Worm (Caenorhabditis elegans) whole organism, L4 larva: ENCODE data around the gene aldo-2.

Experiments
- D1046.2 ChIP-seq: fragments of 200-800 bp; sonication (Bioruptor generic); IDR thresholded peaks from 2 replicates; pipeline ENCODE4 v1.3.6; 2022; ENCODE audit warnings: missing genetic modification characterization, missing compliant biosample characterization
- F10B5.3 ChIP-seq: sonication (generic microtip); optimal IDR thresholded peaks from 2 replicates; lab custom pipeline; 2016; ENCODE audit warnings: mild to moderate bottlenecking, missing genetic modification characterization, missing compliant biosample characterization
- F26F4.8 ChIP-seq: fragments of 200-800 bp; sonication (Bioruptor generic); conservative IDR thresholded peaks from 2 replicates; pipeline ENCODE4 v1.3.6; 2022; ENCODE audit warnings: missing genetic modification characterization, missing compliant biosample characterization
- F37D6.2 ChIP-seq: sonication (generic microtip); optimal IDR thresholded peaks from 2 replicates; lab custom pipeline; 2016; ENCODE audit warnings: mild to moderate bottlenecking, missing genetic modification characterization, missing compliant biosample characterization
- F44E2.7 ChIP-seq: fragments of 200-800 bp; sonication (Bioruptor generic); IDR thresholded peaks from 2 replicates; pipeline ENCODE4 v2.1.2; 2022; ENCODE audit warnings: missing genetic modification characterization, missing compliant biosample characterization
- R02D3.7 ChIP-seq: fragments of 150-350 bp; sonication (generic microtip); optimal IDR thresholded peaks from 3 replicates; lab custom pipeline; 2014; ENCODE audit warnings: missing biosample characterization, missing genetic modification characterization
- T26A8.4 ChIP-seq: fragments of 200-800 bp; sonication (Bioruptor generic); IDR thresholded peaks from 2 replicates; pipeline ENCODE4 v1.3.6; 2022; ENCODE audit warnings: missing genetic modification characterization, missing compliant biosample characterization
- Y75B8A.6 ChIP-seq: fragments of 200-800 bp; sonication (Bioruptor generic); IDR thresholded peaks from 2 replicates; pipeline ENCODE4 v1.3.6; 2022; ENCODE audit warnings: missing genetic modification reagents, missing genetic modification characterization, missing compliant biosample characterization
- ama-1 ChIP-seq: fragments of 150-350 bp; optimal IDR thresholded peaks from 2 replicates; lab custom pipeline; 2014; ENCODE audit warnings: inconsistent platforms, mixed read lengths
- arid-1 ChIP-seq: fragments of 200-800 bp; sonication (Bioruptor generic); conservative IDR thresholded peaks from 2 replicates; pipeline ENCODE4 v1.3.6; 2022; ENCODE audit warnings: missing genetic modification reagents, missing genetic modification characterization, missing compliant biosample characterization
- attf-4 ChIP-seq: sonication (generic microtip); optimal IDR thresholded peaks from 3 replicates; lab custom pipeline; 2017; ENCODE audit warnings: missing biosample characterization, missing genetic modification characterization
- ceh-20 ChIP-seq: fragments of 200-800 bp; sonication (Bioruptor generic); IDR thresholded peaks from 2 replicates; pipeline ENCODE4 v1.3.6; 2022; ENCODE audit warnings: missing genetic modification reagents, missing genetic modification characterization, missing compliant biosample characterization
- ceh-28 ChIP-seq: fragments of 150-350 bp; optimal IDR thresholded peaks from 2 replicates; lab custom pipeline; 2014; ENCODE audit warnings: missing biosample characterization, missing genetic modification reagents, missing genetic modification characterization
- ceh-32 ChIP-seq: sonication (generic microtip); optimal IDR thresholded peaks from 2 replicates; lab custom pipeline; 2016; ENCODE audit warnings: mild to moderate bottlenecking, missing genetic modification characterization, missing compliant biosample characterization; ENCODE audit not compliant: poor library complexity
- ceh-44 ChIP-seq: fragments of 200-800 bp; sonication (Bioruptor generic); IDR thresholded peaks from 2 replicates; pipeline ENCODE4 v1.3.6; 2022; ENCODE audit warnings: missing genetic modification reagents, missing genetic modification characterization, missing compliant biosample characterization
- ceh-82 ChIP-seq: sonication (generic microtip); optimal IDR thresholded peaks from 2 replicates; lab custom pipeline; 2017; ENCODE audit warnings: missing biosample characterization, missing genetic modification characterization
- cey-2 ChIP-seq: sonication (generic microtip); optimal IDR thresholded peaks from 3 replicates; lab custom pipeline; 2017; ENCODE audit warnings: missing genetic modification characterization, mild to moderate bottlenecking, missing compliant biosample characterization, antibody characterized with exemption, borderline replicate concordance; ENCODE audit not compliant: insufficient read depth
- ctbp-1 ChIP-seq: fragments of 200-800 bp; sonication (Bioruptor generic); IDR thresholded peaks from 2 replicates; pipeline ENCODE4 v1.3.6; 2022; ENCODE audit warnings: missing genetic modification reagents, missing genetic modification characterization, missing compliant biosample characterization
- daf-12 ChIP-seq: fragments of 150-350 bp; optimal IDR thresholded peaks from 2 replicates; lab custom pipeline; 2014; ENCODE audit warnings: missing biosample characterization, missing genetic modification reagents, missing genetic modification characterization
- daf-19 ChIP-seq: fragments of 200-800 bp; sonication (Bioruptor generic); conservative IDR thresholded peaks from 2 replicates; pipeline ENCODE4 v1.3.6; 2022; ENCODE audit warnings: missing genetic modification characterization, missing compliant biosample characterization
- dmd-6 ChIP-seq: fragments of 200-800 bp; sonication (Bioruptor generic); IDR thresholded peaks from 2 replicates; pipeline ENCODE4 v1.3.6; 2022; ENCODE audit warnings: missing genetic modification reagents, missing genetic modification characterization, missing compliant biosample characterization
- dmd-8 ChIP-seq: fragments of 200-800 bp; sonication (Bioruptor generic); IDR thresholded peaks from 2 replicates; pipeline ENCODE4 v1.3.6; 2022; ENCODE audit warnings: missing genetic modification characterization, missing compliant biosample characterization
- dve-1 ChIP-seq: sonication (generic microtip); optimal IDR thresholded peaks from 2 replicates; lab custom pipeline; 2017; ENCODE audit warnings: antibody characterized with exemption, mild to moderate bottlenecking, missing genetic modification characterization, missing compliant biosample characterization; ENCODE audit not compliant: insufficient read depth
- egl-43 ChIP-seq: fragments of 200-800 bp; sonication (Bioruptor generic); IDR thresholded peaks from 2 replicates; pipeline ENCODE4 v1.3.6; 2022; ENCODE audit warnings: missing genetic modification reagents, missing genetic modification characterization, missing compliant biosample characterization
- fos-1 ChIP-seq: fragments of 150-350 bp; optimal IDR thresholded peaks from 2 replicates; lab custom pipeline; 2014; ENCODE audit warnings: missing biosample characterization, missing genetic modification characterization
- hlh-11 ChIP-seq: fragments of 200-800 bp; sonication (Bioruptor generic); optimal IDR thresholded peaks from 2 replicates; lab custom pipeline; 2018; ENCODE audit warnings: mild to moderate bottlenecking, missing genetic modification characterization, missing compliant biosample characterization
- hlh-30 ChIP-seq: sonication (generic microtip); optimal IDR thresholded peaks from 2 replicates; lab custom pipeline; 2017; ENCODE audit warnings: antibody characterized with exemption, mild to moderate bottlenecking, missing genetic modification characterization, missing compliant biosample characterization; ENCODE audit not compliant: insufficient read depth
- lin-1 ChIP-seq: fragments of 200-800 bp; sonication (Bioruptor generic); IDR thresholded peaks from 2 replicates; pipeline ENCODE4 v1.3.6; 2022; ENCODE audit warnings: missing genetic modification reagents, missing genetic modification characterization, missing compliant biosample characterization
- lin-13 ChIP-seq: fragments of 150-350 bp; optimal IDR thresholded peaks from 2 replicates; lab custom pipeline; 2014; ENCODE audit warnings: missing biosample characterization, missing genetic modification reagents, missing genetic modification characterization
- lin-29 ChIP-seq: fragments of 200-800 bp; sonication (Bioruptor generic); IDR thresholded peaks from 2 replicates; pipeline ENCODE4 v1.3.6; 2022; ENCODE audit warnings: missing genetic modification reagents, missing genetic modification characterization, missing compliant biosample characterization
- lin-39 ChIP-seq: fragments of 150-350 bp; optimal IDR thresholded peaks from 2 replicates; lab custom pipeline; 2014; ENCODE audit warnings: missing biosample characterization, missing genetic modification reagents, missing genetic modification characterization
- lir-3 ChIP-seq: sonication (generic microtip); optimal IDR thresholded peaks from 2 replicates; lab custom pipeline; 2016; ENCODE audit warnings: mild to moderate bottlenecking, missing genetic modification characterization, missing compliant biosample characterization
- lsy-2 ChIP-seq, 2 experiments: fragments of 150-350 bp in 1 of 2; sonication (generic microtip) in 1 of 2; optimal IDR thresholded peaks; 2 replicates each; lab custom pipeline; 2014 to 2017; ENCODE audit warnings: missing biosample characterization in 2 of 2, missing genetic modification characterization in 2 of 2
- mep-1 ChIP-seq: fragments of 150-350 bp; sonication (generic microtip); optimal IDR thresholded peaks from 3 replicates; lab custom pipeline; 2014; ENCODE audit warnings: missing biosample characterization, missing genetic modification characterization
- mxl-3 ChIP-seq: fragments of 200-800 bp; sonication (Bioruptor generic); optimal IDR thresholded peaks from 2 replicates; lab custom pipeline; 2018; ENCODE audit warnings: mild to moderate bottlenecking, missing genetic modification characterization, missing compliant biosample characterization
- nhr-10 ChIP-seq: fragments of 150-350 bp; optimal IDR thresholded peaks from 2 replicates; lab custom pipeline; 2014; ENCODE audit warnings: missing biosample characterization, missing genetic modification characterization
- nhr-102 ChIP-seq: sonication (generic microtip); optimal IDR thresholded peaks from 2 replicates; lab custom pipeline; 2016; ENCODE audit warnings: mild to moderate bottlenecking, missing genetic modification characterization, moderate library complexity, missing compliant biosample characterization
- nhr-11 ChIP-seq: fragments of 150-350 bp; optimal IDR thresholded peaks from 2 replicates; lab custom pipeline; 2014; ENCODE audit warnings: missing biosample characterization, missing genetic modification characterization
- nhr-28 ChIP-seq: fragments of 150-350 bp; optimal IDR thresholded peaks from 2 replicates; lab custom pipeline; 2014; ENCODE audit warnings: missing biosample characterization, missing genetic modification characterization
- nhr-42 ChIP-seq: fragments of 200-800 bp; sonication (Bioruptor generic); IDR thresholded peaks from 2 replicates; pipeline ENCODE4 v1.3.6; 2022; ENCODE audit warnings: missing genetic modification characterization, missing compliant biosample characterization
- nhr-48 ChIP-seq: sonication (generic microtip); optimal IDR thresholded peaks from 2 replicates; lab custom pipeline; 2016; ENCODE audit warnings: mild to moderate bottlenecking, missing genetic modification characterization, missing compliant biosample characterization
- php-3 ChIP-seq: fragments of 200-800 bp; sonication (Bioruptor generic); IDR thresholded peaks from 2 replicates; pipeline ENCODE4 v1.3.6; 2022; ENCODE audit warnings: missing genetic modification reagents, missing genetic modification characterization, missing compliant biosample characterization
- pqm-1 ChIP-seq: sonication (generic microtip); optimal IDR thresholded peaks from 2 replicates; lab custom pipeline; 2017; ENCODE audit warnings: missing biosample characterization, missing genetic modification characterization
- set-16 ChIP-seq: fragments of 200-800 bp; sonication (Bioruptor generic); IDR thresholded peaks from 2 replicates; pipeline ENCODE4 v1.3.6; 2022; ENCODE audit warnings: missing genetic modification reagents, missing genetic modification characterization, missing compliant biosample characterization
- skn-1 ChIP-seq: fragments of 150-350 bp; optimal IDR thresholded peaks from 2 replicates; lab custom pipeline; 2014; ENCODE audit warnings: missing biosample characterization, missing genetic modification characterization
- snpc-4 ChIP-seq: fragments of 150-350 bp; optimal IDR thresholded peaks from 2 replicates; lab custom pipeline; 2014; ENCODE audit warnings: missing biosample characterization, missing genetic modification characterization
- spr-1 ChIP-seq: sonication (generic microtip); optimal IDR thresholded peaks from 2 replicates; lab custom pipeline; 2016; ENCODE audit warnings: mild to moderate bottlenecking, missing genetic modification characterization, missing compliant biosample characterization
- tra-1 ChIP-seq: fragments of 200-800 bp; sonication (Bioruptor generic); IDR thresholded peaks from 2 replicates; pipeline ENCODE4 v1.3.6; 2022; ENCODE audit warnings: missing genetic modification reagents, missing genetic modification characterization, missing compliant biosample characterization
- unc-39 ChIP-seq: sonication (generic microtip); optimal IDR thresholded peaks from 2 replicates; lab custom pipeline; 2017; ENCODE audit warnings: missing biosample characterization, missing genetic modification characterization
- unc-62 ChIP-seq, 3 experiments: fragments of 150-350 bp in 1 of 3; sonication (generic microtip); optimal IDR thresholded peaks in 2 of 3; peaks in 1 of 3; 1 replicate in 1 of 3; 2 replicates in 2 of 3; lab custom pipeline; 2014 to 2017; ENCODE audit warnings: missing biosample characterization in 3 of 3, missing genetic modification characterization in 3 of 3, missing genetic modification reagents in 3 of 3, missing genotype in 1 of 3
- zag-1 ChIP-seq: fragments of 150-350 bp; optimal IDR thresholded peaks from 2 replicates; lab custom pipeline; 2014; ENCODE audit warnings: missing biosample characterization, missing genetic modification characterization
- zfp-3 ChIP-seq: fragments of 200-800 bp; sonication (Bioruptor generic); conservative IDR thresholded peaks from 2 replicates; pipeline ENCODE4 v1.3.6; 2022; ENCODE audit warnings: missing genetic modification reagents, missing genetic modification characterization, missing compliant biosample characterization

The aldo-2 gene

ce11 chrIII:5839147-5839546, 37.3 kb downstream of the aldo-2 start:
- TF ChIP-seq F10B5.3 (no peak), R02D3.7 (no peak), lin-13 (no peak), mxl-3 (no peak), lsy-2 (tag; optimal IDR thresholded peaks at IDR 0.05; lab: Kevin White, UChicago) (peak in 1 of 2 experiments; percentile 1), nhr-10 (tag; lab: Kevin White, UChicago) (no peak), Y75B8A.6 (GFP tag; lab: Robert Waterston, UW) (no peak), dmd-6 (GFP tag; lab: Robert Waterston, UW) (peak; percentile 74), ceh-44 (no peak), pqm-1 (tag; lab: Kevin White, UChicago) (peak; percentile 51), F26F4.8 (GFP tag; lab: Robert Waterston, UW) (no peak), snpc-4 (tag; lab: Kevin White, UChicago) (no peak), skn-1 (tag; lab: Kevin White, UChicago) (no peak), nhr-48 (tag; lab: Kevin White, UChicago) (no peak), lin-29 (GFP tag; lab: Robert Waterston, UW) (no peak), ctbp-1 (GFP tag; lab: Robert Waterston, UW) (no peak), arid-1 (GFP tag; lab: Robert Waterston, UW) (no peak), set-16 (no peak), attf-4 (no peak), egl-43 (no peak), fos-1 (no peak), ceh-28 (tag; lab: Kevin White, UChicago) (no peak), php-3 (GFP tag; lab: Robert Waterston, UW) (no peak), dmd-8 (GFP tag; lab: Robert Waterston, UW) (no peak), zfp-3 (GFP tag; lab: Robert Waterston, UW) (no peak), ceh-32 (tag; lab: Kevin White, UChicago) (no peak), tra-1 (GFP tag; lab: Robert Waterston, UW) (no peak), daf-19 (0 out of 2 replicates have a peak, but pooled peaks have one; percentile 42), hlh-11 (tag; lab: Kevin White, UChicago) (peak; percentile 62), dve-1 (tag; lab: Kevin White, UChicago) (peak; percentile 88), T26A8.4 (no peak; the same call in 1 of the 2 replicates), nhr-102 (tag; lab: Kevin White, UChicago) (no peak), F37D6.2 (tag; lab: Kevin White, UChicago) (no peak), ceh-82 (tag; lab: Kevin White, UChicago) (no peak), nhr-11 (tag; lab: Kevin White, UChicago) (no peak), daf-12 (tag; lab: Kevin White, UChicago) (no peak), ceh-20 (GFP tag; lab: Robert Waterston, UW) (no peak), mep-1 (tag; lab: Kevin White, UChicago) (no peak), ama-1 (lab: Kevin White, UChicago) (no peak), lir-3 (no peak), zag-1 (no peak), spr-1 (tag; lab: Kevin White, UChicago) (no peak), unc-39 (tag; lab: Kevin White, UChicago) (no peak), lin-39 (no peak), D1046.2 (no peak), lin-1 (0 out of 2 replicates have a peak, but pooled peaks have one; percentile 27), hlh-30 (tag; lab: Kevin White, UChicago) (peak; percentile 73), unc-62 (GFP tag; optimal IDR thresholded peaks at IDR 0.05 in 1 of 2; lab: Kevin White, UChicago) (no peak), unc-62 (tag; optimal IDR thresholded peaks at IDR 0.05; lab: Kevin White, UChicago) (no peak), nhr-42 (GFP tag; lab: Robert Waterston, UW) (no peak), nhr-28 (tag; lab: Kevin White, UChicago) (peak; percentile 60), cey-2 (tag; lab: Kevin White, UChicago) (no peak), F44E2.7 (GFP tag; lab: Robert Waterston, UW) (no peak)
